Worm (Caenorhabditis elegans) whole organism, midembryonic: Measurements from ENCODE around the gene Y49E10.25.

Experiments used
- T22C8.4 ChIP-seq: fragments of 200-800 bp; sonication (Bioruptor generic); IDR thresholded peaks from 2 replicates; pipeline ENCODE4 v1.3.6; 2022; ENCODE audit warnings: missing genetic modification characterization, missing compliant biosample characterization
- cog-1 ChIP-seq: sonication (generic microtip); optimal IDR thresholded peaks from 2 replicates; lab custom pipeline; 2016; ENCODE audit warnings: missing genetic modification characterization, missing compliant biosample characterization
- flt-1 ChIP-seq: fragments of 200-800 bp; sonication (Bioruptor generic); IDR thresholded peaks from 2 replicates; pipeline ENCODE4 v1.3.6; 2022; ENCODE audit warnings: missing genetic modification characterization, missing compliant biosample characterization
- klf-2 ChIP-seq: fragments of 200-800 bp; sonication (Bioruptor generic); conservative IDR thresholded peaks from 2 replicates; pipeline ENCODE4 v1.3.6; 2022; ENCODE audit warnings: missing genetic modification reagents, missing genetic modification characterization, missing compliant biosample characterization
- med-1 ChIP-seq: sonication (generic microtip); optimal IDR thresholded peaks from 2 replicates; lab custom pipeline; 2017; ENCODE audit warnings: missing genetic modification characterization, mild to moderate bottlenecking, missing compliant biosample characterization, antibody characterized with exemption, missing genetic modification reagents; ENCODE audit not compliant: insufficient read depth
- ref-1 ChIP-seq: fragments of 200-800 bp; sonication (Bioruptor generic); conservative IDR thresholded peaks from 2 replicates; pipeline ENCODE4 v1.3.6; 2022; ENCODE audit warnings: missing genetic modification reagents, missing genetic modification characterization, missing compliant biosample characterization
- tab-1 ChIP-seq: fragments of 200-800 bp; sonication (Bioruptor generic); IDR thresholded peaks from 2 replicates; pipeline ENCODE4 v1.3.6; 2022; ENCODE audit warnings: missing genetic modification characterization, missing compliant biosample characterization
- ztf-23 ChIP-seq: fragments of 200-800 bp; sonication (Bioruptor generic); IDR thresholded peaks from 2 replicates; pipeline ENCODE4 v1.3.6; 2022; ENCODE audit warnings: missing genetic modification reagents, missing genetic modification characterization, missing compliant biosample characterization
- ztf-29 ChIP-seq: fragments of 200-800 bp; sonication (Bioruptor generic); IDR thresholded peaks from 2 replicates; pipeline ENCODE4 v1.3.6; 2022; ENCODE audit warnings: missing genetic modification reagents, missing genetic modification characterization, missing compliant biosample characterization

Gene Y49E10.25

DNA sequence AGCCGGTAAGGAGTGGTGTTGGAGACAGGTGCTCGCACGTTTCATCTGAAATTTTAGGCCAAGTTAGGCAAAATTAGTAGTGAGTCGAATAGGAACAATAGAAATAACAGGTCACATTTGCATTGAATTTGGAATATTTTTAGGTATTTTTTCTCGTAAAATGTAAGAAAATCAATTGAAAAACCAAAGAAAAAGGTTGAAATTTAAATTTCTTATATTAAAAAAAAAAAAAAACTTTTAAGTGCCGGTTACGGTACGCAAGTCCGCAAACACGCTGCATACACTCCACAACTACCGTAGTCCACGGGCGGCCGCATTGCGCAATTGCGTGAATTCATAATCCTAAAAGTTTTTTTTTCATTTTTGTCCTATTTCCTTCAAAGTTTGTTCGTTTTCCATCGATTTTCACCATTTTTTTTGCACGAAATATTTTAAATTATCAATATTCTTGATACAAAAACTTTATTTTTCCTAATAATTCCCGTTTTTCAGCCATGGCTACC is 3.8 kb upstream of the Y49E10.25 start, which contains the start of the genes Y111B2A.1 and Y111B2A.2:
Gene Y111B2A.1 (minus strand): TSS at position 51 of the 503 bp plus-strand sequence.
Gene Y111B2A.2 (plus strand): TSS at position 493 of the 503 bp plus-strand sequence.
- TF ChIP-seq cog-1 (tag; lab: Kevin White, UChicago) (no peak), klf-2 (GFP tag; lab: Robert Waterston, UW) (no peak), med-1 (no peak), tab-1 (no peak), ztf-29 (GFP tag; lab: Robert Waterston, UW) (no peak), flt-1 (GFP tag; lab: Robert Waterston, UW) (no peak), T22C8.4 (GFP tag; lab: Robert Waterston, UW) (no peak), ref-1 (GFP tag; lab: Robert Waterston, UW) (no peak), ztf-23 (GFP tag; lab: Robert Waterston, UW) (no peak)

DNA sequence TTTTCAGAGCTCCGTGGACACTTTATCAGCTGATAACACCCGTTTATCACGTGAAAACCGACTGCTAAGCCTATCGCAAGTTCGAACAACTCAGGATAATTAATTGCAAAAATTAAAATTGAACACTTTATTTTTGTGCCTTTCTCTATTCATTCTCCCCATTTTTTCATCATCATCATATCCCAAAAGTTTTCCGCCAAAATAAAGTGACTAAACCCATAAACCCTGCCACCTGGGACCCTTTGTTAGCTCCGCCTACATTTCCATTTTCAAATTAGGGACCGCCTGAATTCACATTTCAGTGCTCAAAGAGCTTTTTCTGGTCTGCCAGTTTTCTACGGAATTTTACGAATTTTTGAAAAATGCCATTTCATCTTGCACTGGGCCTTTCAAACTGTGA is 7.5 kb downstream of the Y49E10.25 start, which contains the start of gene arrd-16:
Gene arrd-16 (plus strand): TSS at position 301 of the 400 bp plus-strand sequence.
- TF ChIP-seq T22C8.4 (GFP tag; lab: Robert Waterston, UW) (no peak), ztf-29 (GFP tag; lab: Robert Waterston, UW) (no peak), ref-1 (GFP tag; lab: Robert Waterston, UW) (no peak), klf-2 (GFP tag; lab: Robert Waterston, UW) (no peak), tab-1 (no peak), flt-1 (GFP tag; lab: Robert Waterston, UW) (no peak), cog-1 (tag; lab: Kevin White, UChicago) (no peak), med-1 (no peak)

DNA sequence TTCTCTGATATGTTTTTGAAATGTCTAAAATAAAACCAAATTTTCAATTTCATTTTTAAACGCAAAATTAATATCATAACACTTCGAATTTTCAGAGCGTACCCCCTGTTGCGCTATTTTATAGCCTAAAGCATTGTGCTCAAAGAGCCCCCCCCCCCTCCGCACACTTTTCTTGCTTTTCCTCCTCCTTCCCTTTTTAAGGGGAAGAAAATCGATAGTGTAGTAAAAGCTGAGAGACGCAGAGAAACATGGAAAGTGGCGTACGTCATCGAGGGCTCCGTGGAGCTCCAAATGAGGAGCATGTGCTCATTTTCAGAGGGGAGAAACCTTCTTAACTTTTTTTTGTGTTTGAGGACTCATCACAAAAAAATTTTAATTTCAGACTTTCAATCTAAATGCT is 19.4 kb downstream of the Y49E10.25 start, which contains the start of gene cccp-1:
Gene cccp-1 (plus strand): TSS at position 377 of the 400 bp plus-strand sequence.
- TF ChIP-seq tab-1 (no peak), ztf-23 (GFP tag; lab: Robert Waterston, UW) (0 out of 2 replicates have a peak, but pooled peaks have one; percentile 6), T22C8.4 (GFP tag; lab: Robert Waterston, UW) (peak; percentile 77; the same call in 1 of the 2 replicates)

DNA sequence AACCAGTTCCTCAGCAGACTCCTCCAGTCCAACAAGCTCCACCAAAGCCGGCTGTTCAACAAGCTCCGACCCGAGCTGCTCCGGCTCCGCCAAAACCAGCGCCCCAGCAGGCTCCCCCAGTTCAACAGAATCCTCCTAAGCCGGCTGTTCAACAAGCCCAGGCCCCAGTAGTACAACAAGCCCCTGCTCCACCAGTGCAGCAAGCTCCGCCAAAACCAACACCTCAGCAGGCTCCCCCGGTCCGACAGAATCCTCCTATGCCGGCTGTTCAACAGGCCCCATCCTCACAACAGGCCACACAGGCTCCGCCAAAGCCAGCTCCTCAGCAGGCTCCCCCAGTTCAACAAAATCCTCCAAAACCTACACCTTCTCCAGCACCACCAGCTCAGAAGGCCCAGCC is 21.3 kb downstream of the Y49E10.25 start:
- TF ChIP-seq klf-2 (GFP tag; lab: Robert Waterston, UW) (no peak), med-1 (no peak), T22C8.4 (GFP tag; lab: Robert Waterston, UW) (no peak)

DNA sequence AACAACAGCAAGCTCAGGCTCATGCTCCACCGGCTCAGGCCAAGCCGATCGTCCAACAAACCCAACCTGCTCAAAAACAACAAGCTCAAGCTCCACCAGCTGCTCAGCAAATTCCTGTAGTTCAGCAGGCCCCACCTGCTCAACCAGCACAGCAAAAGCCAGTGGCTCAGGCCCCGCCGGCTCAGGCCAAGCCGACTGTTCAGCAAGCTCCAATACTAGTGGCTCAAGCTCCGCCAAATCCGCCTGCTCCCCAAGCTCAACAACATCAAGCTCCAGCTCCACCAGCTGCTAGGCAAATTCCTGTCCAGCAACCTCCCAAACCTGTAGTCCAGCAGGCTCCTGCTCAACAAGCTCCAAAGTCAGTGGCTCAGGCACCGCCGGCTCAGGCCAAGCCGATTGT is 22.1 kb downstream of the Y49E10.25 start:
- no peak for TF ChIP-seq ztf-29 (GFP tag; lab: Robert Waterston, UW)

DNA sequence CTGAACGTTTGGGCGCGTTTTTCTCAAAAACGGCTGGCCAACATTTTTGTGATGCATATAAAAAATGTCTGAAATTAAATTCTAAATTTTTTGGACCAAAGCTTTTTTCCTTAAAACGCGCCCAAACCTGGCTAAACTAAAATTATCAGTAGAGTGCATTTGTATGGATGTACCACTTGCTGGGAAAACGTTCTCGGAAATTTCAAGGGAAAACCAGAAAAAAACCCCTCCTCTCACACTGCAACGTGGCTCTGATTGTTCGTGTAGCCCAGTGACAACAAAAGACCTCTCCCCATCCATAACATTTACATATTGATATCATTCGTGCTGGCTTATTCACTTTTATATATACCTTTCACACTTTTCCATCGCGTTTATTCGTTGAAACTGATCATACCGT is 23.0 kb downstream of the Y49E10.25 start, which contains the start of gene Y49E10.29:
Gene Y49E10.29 (plus strand): TSS at position 301 of the 400 bp plus-strand sequence.
- TF ChIP-seq ztf-29 (GFP tag; lab: Robert Waterston, UW), result no peak
- TF ChIP-seq T22C8.4 (GFP tag; lab: Robert Waterston, UW), result no peak

DNA sequence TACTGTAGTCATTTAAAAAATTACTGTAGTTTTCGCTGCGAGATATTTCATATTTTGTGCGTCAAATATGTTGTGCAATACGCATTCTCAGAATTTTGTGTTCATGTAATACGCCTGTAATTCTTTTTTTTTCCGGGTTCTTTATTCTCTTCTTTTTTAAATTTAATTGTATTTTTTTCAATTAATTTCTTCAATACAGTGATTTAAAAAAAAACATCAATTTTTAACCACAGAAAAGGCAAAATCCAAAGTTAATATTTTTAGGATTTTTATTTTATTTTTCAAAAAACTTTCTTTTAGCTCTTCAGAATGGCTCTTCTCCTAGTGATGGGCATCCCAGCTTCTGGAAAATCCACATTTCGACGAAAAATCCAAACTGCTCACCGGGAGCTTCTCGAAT is 25.6 kb downstream of the Y49E10.25 start, which contains the start of gene pstk-1:
Gene pstk-1 (plus strand): TSS at position 301 of the 400 bp plus-strand sequence.
- TF ChIP-seq flt-1 (GFP tag; lab: Robert Waterston, UW) (no peak), T22C8.4 (GFP tag; lab: Robert Waterston, UW) (no peak), med-1 (no peak), ztf-23 (GFP tag; lab: Robert Waterston, UW) (no peak), cog-1 (tag; lab: Kevin White, UChicago) (no peak), ztf-29 (GFP tag; lab: Robert Waterston, UW) (no peak), ref-1 (GFP tag; lab: Robert Waterston, UW) (no peak), tab-1 (no peak), klf-2 (GFP tag; lab: Robert Waterston, UW) (no peak)

DNA sequence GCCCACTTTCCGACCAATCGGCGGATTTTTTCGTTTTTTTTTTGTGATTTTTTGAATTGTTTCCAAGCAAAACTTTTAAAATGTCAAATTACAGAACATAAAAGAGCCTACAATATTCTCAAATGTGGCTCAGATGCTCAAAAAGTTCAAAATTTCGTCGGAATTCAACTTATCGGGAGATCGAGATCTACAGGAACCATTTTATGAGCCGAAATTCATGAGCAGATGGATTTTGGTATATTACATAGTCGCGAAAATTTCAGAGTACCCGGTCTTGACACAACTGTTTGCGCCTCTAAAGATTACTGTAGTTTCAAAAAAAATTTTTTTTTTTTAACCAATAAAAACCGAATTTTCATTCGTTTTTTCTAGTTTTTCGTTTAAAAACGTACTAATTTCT is 32.9 kb downstream of the Y49E10.25 start:
- TF ChIP-seq ztf-29 (GFP tag; lab: Robert Waterston, UW), result no peak
- no peak for TF ChIP-seq T22C8.4 (GFP tag; lab: Robert Waterston, UW)
- TF ChIP-seq tab-1, result no peak

DNA sequence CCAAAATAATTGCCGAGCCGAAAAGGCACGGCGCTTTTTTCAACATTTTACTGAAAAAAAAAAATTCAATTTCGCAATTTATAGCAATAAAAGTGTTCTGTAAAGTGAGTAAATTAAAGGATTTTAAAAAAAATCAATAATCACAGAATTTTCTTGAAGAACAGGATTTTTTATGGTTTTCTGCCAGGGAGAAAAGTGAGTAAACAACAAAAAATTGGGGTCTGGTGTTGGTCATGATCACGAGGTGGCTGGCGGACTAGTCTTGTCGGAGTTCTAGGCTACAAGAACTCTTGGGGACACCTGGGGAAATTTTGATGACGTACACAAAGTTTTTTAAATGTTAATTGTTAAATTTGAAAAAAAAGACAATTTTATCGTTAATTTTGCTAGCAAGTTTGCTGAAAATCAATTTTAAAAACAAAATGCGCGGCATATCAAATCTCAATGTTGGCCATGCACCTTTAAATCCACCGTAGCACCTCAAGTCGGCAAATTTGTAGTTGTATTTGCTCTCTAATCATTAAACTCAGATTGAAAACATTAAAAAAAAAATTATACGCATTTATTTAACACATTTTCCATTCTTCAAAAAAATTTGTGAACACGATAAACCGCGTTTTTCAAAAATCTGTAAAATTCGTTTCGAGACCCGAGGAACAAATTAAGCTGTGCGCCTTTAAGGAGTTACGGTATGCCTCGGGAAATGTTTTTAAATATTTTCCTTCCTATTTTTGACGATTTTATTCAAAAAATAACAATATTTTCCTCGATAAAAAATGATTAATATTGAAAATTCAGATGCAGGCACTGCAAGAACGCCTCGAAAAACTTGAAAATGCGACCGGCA is 34.9 kb downstream of the Y49E10.25 start, which contains the start of the genes scav-3 and Y49E10.21:
Gene scav-3 (minus strand): TSS at position 50 of the 847 bp plus-strand sequence.
Gene Y49E10.21 (plus strand): TSS at position 797 of the 847 bp plus-strand sequence.
- TF ChIP-seq ztf-23 (GFP tag; lab: Robert Waterston, UW), result no peak
- no peak for TF ChIP-seq ztf-29 (GFP tag; lab: Robert Waterston, UW)
- TF ChIP-seq T22C8.4 (GFP tag; lab: Robert Waterston, UW), result no peak
- no peak for TF ChIP-seq cog-1 (tag; lab: Kevin White, UChicago)
- no peak for TF ChIP-seq ref-1 (GFP tag; lab: Robert Waterston, UW)
- TF ChIP-seq flt-1 (GFP tag; lab: Robert Waterston, UW), result no peak
- TF ChIP-seq med-1, result no peak
- TF ChIP-seq tab-1, result no peak
- TF ChIP-seq klf-2 (GFP tag; lab: Robert Waterston, UW), result no peak
